Fruit fly (Drosophila melanogaster): ENCODE results near the gene Ets21C.

The Ets21C gene

dm6 chr2L:526924-527307 lies 25.8 kb downstream of the Ets21C start:
- TF ChIP-seq CG8301 (tag; optimal IDR thresholded peaks at IDR 0.05) (peak; percentile 0), EcR (GFP tag; optimal IDR thresholded peaks at IDR 0.05) (no peak), CG15710 (tag; optimal IDR thresholded peaks at IDR 0.05) (no peak), CG9948 (tag; optimal IDR thresholded peaks at IDR 0.05) (peak; percentile 27)

DNA sequence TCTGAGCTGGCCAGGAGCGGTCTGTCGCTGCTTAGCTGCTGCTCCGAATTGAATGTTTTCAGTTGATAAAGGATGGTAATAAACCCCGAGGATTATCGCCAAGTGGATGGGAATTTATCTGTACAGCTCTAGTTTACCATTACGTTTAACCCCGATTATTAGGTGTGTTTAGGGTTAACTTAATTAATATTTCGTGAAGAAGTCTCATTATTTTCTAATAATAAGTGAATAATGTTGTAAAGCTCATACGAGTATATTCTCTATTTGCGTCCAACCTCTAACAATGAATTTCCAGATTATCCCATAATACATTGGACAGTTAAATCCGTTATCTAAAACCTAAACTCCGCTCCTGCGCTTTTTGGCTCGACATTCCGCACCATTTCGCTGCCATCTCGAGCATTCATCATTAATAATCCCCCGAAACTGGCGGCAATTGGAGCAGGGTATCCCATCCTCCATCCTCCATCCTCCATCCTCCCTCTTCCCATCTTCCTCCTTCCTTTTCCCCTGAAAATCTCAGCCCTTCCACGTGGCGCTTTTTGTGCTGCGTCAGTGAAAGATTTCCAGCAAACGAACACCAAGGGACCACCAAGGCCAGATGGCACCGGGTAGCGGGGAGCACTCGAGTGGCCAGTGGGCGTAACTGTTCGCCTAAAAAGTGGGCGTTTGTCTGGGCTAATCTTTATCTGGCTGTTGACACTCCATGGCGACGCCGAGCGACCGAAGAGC lies 26.4 kb downstream of the Ets21C start:
- TF ChIP-seq CG8159 (tag; optimal IDR thresholded peaks at IDR 0.05) = peak; percentile 32
- TF ChIP-seq CG14655 (GFP tag; optimal IDR thresholded peaks at IDR 0.05) = peak; percentile 3
- no peak for TF ChIP-seq CG4496 (GFP tag; IDR thresholded peaks at IDR 0.05)
- peak; percentile 18 for TF ChIP-seq Snoo (tag; optimal IDR thresholded peaks at IDR 0.05)
- TF ChIP-seq CG15710 (tag; optimal IDR thresholded peaks at IDR 0.05) = no peak

DNA sequence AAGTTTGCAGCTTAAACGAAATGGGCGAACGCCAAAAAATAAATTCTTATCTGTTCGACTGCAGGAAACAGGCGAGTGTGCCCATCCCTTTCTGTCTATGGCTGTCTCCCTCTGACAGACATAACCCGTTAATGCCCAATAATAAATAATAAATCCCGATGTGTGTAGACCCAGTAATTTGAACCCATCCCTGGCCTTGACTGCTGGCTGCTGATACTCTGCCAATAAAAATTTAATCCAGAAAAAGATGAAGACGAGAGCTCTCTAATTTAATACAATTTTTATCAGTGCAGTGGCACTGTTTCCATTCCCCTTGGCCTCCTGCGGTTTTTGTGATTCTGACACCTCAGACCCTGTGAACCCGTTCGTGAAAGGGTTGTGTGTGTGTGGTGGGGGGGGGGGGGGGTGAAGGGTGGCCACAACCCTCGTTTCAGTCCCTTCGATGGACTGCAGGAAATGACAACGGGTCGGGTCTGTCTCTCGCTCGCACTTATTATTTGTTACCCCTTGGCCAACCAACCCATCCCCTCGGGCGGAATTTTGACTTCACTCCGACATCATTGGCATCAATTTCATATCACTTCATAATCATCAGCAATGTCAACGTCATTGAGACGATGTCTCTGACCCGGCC lies 27.1 kb downstream of the Ets21C start:
- no peak for TF ChIP-seq CG4496 (GFP tag; IDR thresholded peaks at IDR 0.05)
- no peak for TF ChIP-seq Pif1A (GFP tag; optimal IDR thresholded peaks at IDR 0.05)
- TF ChIP-seq rn (GFP tag; IDR thresholded peaks at IDR 0.05) = no peak
- no peak for TF ChIP-seq Pif1B (GFP tag; optimal IDR thresholded peaks at IDR 0.05)
- TF ChIP-seq CG17806 (tag; optimal IDR thresholded peaks at IDR 0.05) = no peak
- no peak for TF ChIP-seq CG13204 (GFP tag; optimal IDR thresholded peaks at IDR 0.05)
- no peak for TF ChIP-seq fd96Ca (GFP tag; IDR thresholded peaks at IDR 0.05)
- no peak for TF ChIP-seq CG32121 (GFP tag; IDR thresholded peaks at IDR 0.05)
- TF ChIP-seq Ets98B (GFP tag; IDR thresholded peaks at IDR 0.05) = no peak
- TF ChIP-seq CG8159 (tag; optimal IDR thresholded peaks at IDR 0.05) = no peak
- TF ChIP-seq CG34367 (tag; optimal IDR thresholded peaks at IDR 0.05) = no peak

DNA sequence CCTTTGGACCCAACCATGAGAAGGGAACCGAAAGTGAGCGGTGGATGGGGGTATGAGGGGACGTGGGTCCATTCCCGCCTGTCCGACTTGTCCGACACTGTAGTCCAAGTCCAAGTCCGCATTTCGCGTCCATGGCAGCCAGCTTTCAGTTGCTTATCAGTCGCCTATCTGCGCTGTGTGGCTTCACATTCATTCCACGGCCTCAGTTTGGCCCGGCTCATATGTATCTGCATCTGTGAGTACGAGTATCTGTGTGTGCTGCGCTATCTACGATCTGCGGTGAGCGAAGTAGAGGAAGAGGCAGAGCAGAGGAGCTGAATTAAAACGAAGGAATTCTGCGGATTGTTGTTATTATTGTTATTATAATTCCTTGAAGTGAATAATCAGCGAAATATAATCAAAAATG lies 28.2 kb downstream of the Ets21C start:
- TF ChIP-seq CG32121 (GFP tag; IDR thresholded peaks at IDR 0.05) (no peak), Ets98B (GFP tag; IDR thresholded peaks at IDR 0.05) (no peak), gl (tag; optimal IDR thresholded peaks at IDR 0.05) (peak; percentile 65), CG8159 (tag; optimal IDR thresholded peaks at IDR 0.05) (peak; percentile 28), CG4496 (GFP tag; IDR thresholded peaks at IDR 0.05) (peak; percentile 64), CG9948 (tag; optimal IDR thresholded peaks at IDR 0.05) (no peak), Pif1A (GFP tag; optimal IDR thresholded peaks at IDR 0.05) (peak; percentile 38), CG14655 (GFP tag; optimal IDR thresholded peaks at IDR 0.05) (peak; percentile 37), CG8301 (tag; optimal IDR thresholded peaks at IDR 0.05) (peak; percentile 16), D1 (tag; optimal IDR thresholded peaks at IDR 0.05) (no peak), EcR (GFP tag; optimal IDR thresholded peaks at IDR 0.05) (peak; percentile 82), rn (GFP tag; IDR thresholded peaks at IDR 0.05) (no peak), CG10348 (GFP tag; IDR thresholded peaks at IDR 0.05) (no peak), Pif1B (GFP tag; optimal IDR thresholded peaks at IDR 0.05) (peak; percentile 12), Snoo (tag; optimal IDR thresholded peaks at IDR 0.05) (peak; percentile 12), CG12605 (GFP tag; IDR thresholded peaks at IDR 0.05) (peak; percentile 42; the same call in 1 of the 2 replicates), CG15710 (tag; optimal IDR thresholded peaks at IDR 0.05) (no peak), CG34367 (tag; optimal IDR thresholded peaks at IDR 0.05) (no peak), CG13204 (GFP tag; optimal IDR thresholded peaks at IDR 0.05) (peak; percentile 88), fd96Ca (GFP tag; IDR thresholded peaks at IDR 0.05) (peak; percentile 55; the same call in 2 of the 3 replicates), CG17806 (tag; optimal IDR thresholded peaks at IDR 0.05) (peak; percentile 14)

dm6 chr2L:523165-523835 lies 29.4 kb downstream of the Ets21C start:
- TF ChIP-seq CG17806 (tag; optimal IDR thresholded peaks at IDR 0.05) (no peak), CG4496 (GFP tag; IDR thresholded peaks at IDR 0.05) (peak; percentile 68; the same call in 2 of the 3 replicates), CG9948 (tag; optimal IDR thresholded peaks at IDR 0.05) (no peak), rn (GFP tag; IDR thresholded peaks at IDR 0.05) (no peak), CG12605 (GFP tag; IDR thresholded peaks at IDR 0.05) (0 out of 2 replicates have a peak, but pooled peaks have one; percentile 23), gl (tag; optimal IDR thresholded peaks at IDR 0.05) (no peak), CG8159 (tag; optimal IDR thresholded peaks at IDR 0.05) (no peak), CG15710 (tag; optimal IDR thresholded peaks at IDR 0.05) (no peak), D1 (tag; optimal IDR thresholded peaks at IDR 0.05) (no peak), Snoo (tag; optimal IDR thresholded peaks at IDR 0.05) (peak; percentile 1), CG34367 (tag; optimal IDR thresholded peaks at IDR 0.05) (no peak), CG8301 (tag; optimal IDR thresholded peaks at IDR 0.05) (no peak), fd96Ca (GFP tag; IDR thresholded peaks at IDR 0.05) (no peak; the same call in 2 of the 3 replicates), CG10348 (GFP tag; IDR thresholded peaks at IDR 0.05) (no peak), CG32121 (GFP tag; IDR thresholded peaks at IDR 0.05) (peak; percentile 39; the same call in 1 of the 2 replicates), Ets98B (GFP tag; IDR thresholded peaks at IDR 0.05) (peak; percentile 41), CG13204 (GFP tag; optimal IDR thresholded peaks at IDR 0.05) (peak; percentile 91), EcR (GFP tag; optimal IDR thresholded peaks at IDR 0.05) (peak; percentile 34), Pif1B (GFP tag; optimal IDR thresholded peaks at IDR 0.05) (peak; percentile 10), CG14655 (GFP tag; optimal IDR thresholded peaks at IDR 0.05) (no peak), Pif1A (GFP tag; optimal IDR thresholded peaks at IDR 0.05) (peak; percentile 42)

Measured in whole organism, pupa.